Worm (Caenorhabditis elegans) whole organism, L4 larva: ENCODE measurements around the gene ldh-1.

Source experiments
- F26F4.8 ChIP-seq: fragments of 200-800 bp; sonication (Bioruptor generic); conservative IDR thresholded peaks from 2 replicates; pipeline ENCODE4 v1.3.6; 2022; ENCODE audit warnings: missing genetic modification characterization, missing compliant biosample characterization
- F49E8.2 ChIP-seq: sonication (generic microtip); optimal IDR thresholded peaks from 2 replicates; lab custom pipeline; 2016; ENCODE audit warnings: missing compliant biosample characterization, mild to moderate bottlenecking, missing genetic modification characterization, borderline replicate concordance
- R02D3.7 ChIP-seq: fragments of 150-350 bp; sonication (generic microtip); optimal IDR thresholded peaks from 3 replicates; lab custom pipeline; 2014; ENCODE audit warnings: missing biosample characterization, missing genetic modification characterization
- T26A8.4 ChIP-seq: fragments of 200-800 bp; sonication (Bioruptor generic); IDR thresholded peaks from 2 replicates; pipeline ENCODE4 v1.3.6; 2022; ENCODE audit warnings: missing genetic modification characterization, missing compliant biosample characterization
- Y105C5A.15 ChIP-seq: fragments of 200-800 bp; sonication (Bioruptor generic); IDR thresholded peaks from 2 replicates; pipeline ENCODE4 v1.3.6; 2022; ENCODE audit warnings: missing genetic modification characterization, missing compliant biosample characterization
- Y48G9A.11 ChIP-seq: fragments of 200-800 bp; sonication (Bioruptor generic); IDR thresholded peaks from 2 replicates; pipeline ENCODE4 v1.3.6; 2022; ENCODE audit warnings: missing genetic modification reagents, missing genetic modification characterization, missing compliant biosample characterization
- Y5F2A.4 ChIP-seq: fragments of 200-800 bp; sonication (Bioruptor generic); optimal IDR thresholded peaks from 2 replicates; lab custom pipeline; 2018; ENCODE audit warnings: mild to moderate bottlenecking, missing genetic modification characterization, missing compliant biosample characterization
- Y75B8A.6 ChIP-seq: fragments of 200-800 bp; sonication (Bioruptor generic); IDR thresholded peaks from 2 replicates; pipeline ENCODE4 v1.3.6; 2022; ENCODE audit warnings: missing genetic modification reagents, missing genetic modification characterization, missing compliant biosample characterization
- ZK546.5 ChIP-seq, 2 experiments: sonication (generic microtip); optimal IDR thresholded peaks; 2 replicates each; lab custom pipeline; 2017; ENCODE audit warnings: missing biosample characterization in 2 of 2, missing genetic modification characterization in 2 of 2
- aha-1 ChIP-seq: fragments of 150-350 bp; peaks from one replicate; lab custom pipeline; 2014; ENCODE audit warnings: missing biosample characterization, missing genetic modification characterization
- ama-1 ChIP-seq: fragments of 150-350 bp; optimal IDR thresholded peaks from 2 replicates; lab custom pipeline; 2014; ENCODE audit warnings: inconsistent platforms, mixed read lengths
- arid-1 ChIP-seq: fragments of 200-800 bp; sonication (Bioruptor generic); conservative IDR thresholded peaks from 2 replicates; pipeline ENCODE4 v1.3.6; 2022; ENCODE audit warnings: missing genetic modification reagents, missing genetic modification characterization, missing compliant biosample characterization
- attf-4 ChIP-seq: sonication (generic microtip); optimal IDR thresholded peaks from 3 replicates; lab custom pipeline; 2017; ENCODE audit warnings: missing biosample characterization, missing genetic modification characterization
- cey-2 ChIP-seq: sonication (generic microtip); optimal IDR thresholded peaks from 3 replicates; lab custom pipeline; 2017; ENCODE audit warnings: missing genetic modification characterization, mild to moderate bottlenecking, missing compliant biosample characterization, antibody characterized with exemption, borderline replicate concordance; ENCODE audit not compliant: insufficient read depth
- ctbp-1 ChIP-seq: fragments of 200-800 bp; sonication (Bioruptor generic); IDR thresholded peaks from 2 replicates; pipeline ENCODE4 v1.3.6; 2022; ENCODE audit warnings: missing genetic modification reagents, missing genetic modification characterization, missing compliant biosample characterization
- daf-16 ChIP-seq, 3 experiments: sonication (generic microtip); optimal IDR thresholded peaks; 2 replicates each; lab custom pipeline; 2016 to 2017; ENCODE audit warnings: missing genetic modification characterization in 3 of 3, missing genetic modification reagents in 3 of 3, mild to moderate bottlenecking in 2 of 3, missing compliant biosample characterization in 2 of 3, missing biosample characterization in 1 of 3, moderate library complexity in 1 of 3
- daf-19 ChIP-seq: fragments of 200-800 bp; sonication (Bioruptor generic); conservative IDR thresholded peaks from 2 replicates; pipeline ENCODE4 v1.3.6; 2022; ENCODE audit warnings: missing genetic modification characterization, missing compliant biosample characterization
- dmd-8 ChIP-seq: fragments of 200-800 bp; sonication (Bioruptor generic); IDR thresholded peaks from 2 replicates; pipeline ENCODE4 v1.3.6; 2022; ENCODE audit warnings: missing genetic modification characterization, missing compliant biosample characterization
- dmd-9 ChIP-seq: fragments of 200-800 bp; sonication (Bioruptor generic); IDR thresholded peaks from 2 replicates; pipeline ENCODE4 v1.3.6; 2022; ENCODE audit warnings: missing genetic modification reagents, missing genetic modification characterization, missing compliant biosample characterization
- duxl-1 ChIP-seq: sonication (generic microtip); optimal IDR thresholded peaks from 2 replicates; lab custom pipeline; 2016; ENCODE audit warnings: mild to moderate bottlenecking, missing genetic modification characterization, moderate library complexity, missing compliant biosample characterization; ENCODE audit not compliant: poor library complexity
- hlh-11 ChIP-seq: fragments of 200-800 bp; sonication (Bioruptor generic); optimal IDR thresholded peaks from 2 replicates; lab custom pipeline; 2018; ENCODE audit warnings: mild to moderate bottlenecking, missing genetic modification characterization, missing compliant biosample characterization
- hmg-1.1 ChIP-seq: fragments of 200-800 bp; sonication (Bioruptor generic); IDR thresholded peaks from 2 replicates; pipeline ENCODE4 v1.3.6; 2022; ENCODE audit warnings: missing genetic modification reagents, missing genetic modification characterization, missing compliant biosample characterization
- lin-1 ChIP-seq: fragments of 200-800 bp; sonication (Bioruptor generic); IDR thresholded peaks from 2 replicates; pipeline ENCODE4 v1.3.6; 2022; ENCODE audit warnings: missing genetic modification reagents, missing genetic modification characterization, missing compliant biosample characterization
- lin-13 ChIP-seq: fragments of 150-350 bp; optimal IDR thresholded peaks from 2 replicates; lab custom pipeline; 2014; ENCODE audit warnings: missing biosample characterization, missing genetic modification reagents, missing genetic modification characterization
- lin-29 ChIP-seq: fragments of 200-800 bp; sonication (Bioruptor generic); IDR thresholded peaks from 2 replicates; pipeline ENCODE4 v1.3.6; 2022; ENCODE audit warnings: missing genetic modification reagents, missing genetic modification characterization, missing compliant biosample characterization
- lir-3 ChIP-seq: sonication (generic microtip); optimal IDR thresholded peaks from 2 replicates; lab custom pipeline; 2016; ENCODE audit warnings: mild to moderate bottlenecking, missing genetic modification characterization, missing compliant biosample characterization
- lsy-2 ChIP-seq, 2 experiments: fragments of 150-350 bp in 1 of 2; sonication (generic microtip) in 1 of 2; optimal IDR thresholded peaks; 2 replicates each; lab custom pipeline; 2014 to 2017; ENCODE audit warnings: missing biosample characterization in 2 of 2, missing genetic modification characterization in 2 of 2
- madf-9 ChIP-seq: fragments of 200-800 bp; sonication (Bioruptor generic); conservative IDR thresholded peaks from 2 replicates; pipeline ENCODE4 v1.3.6; 2022; ENCODE audit warnings: missing genetic modification reagents, missing genetic modification characterization, missing compliant biosample characterization
- mdl-1 ChIP-seq, 2 experiments: fragments of 150-350 bp in 1 of 2; sonication (generic microtip) in 1 of 2; optimal IDR thresholded peaks; 2 replicates each; lab custom pipeline; 2014 to 2017; ENCODE audit warnings: missing biosample characterization in 2 of 2, missing genetic modification characterization in 2 of 2
- mdt-29 ChIP-seq: fragments of 200-800 bp; sonication (Bioruptor generic); IDR thresholded peaks from 2 replicates; pipeline ENCODE4 v1.3.6; 2022; ENCODE audit warnings: missing genetic modification reagents, missing genetic modification characterization, missing compliant biosample characterization
- mes-2 ChIP-seq: sonication (generic microtip); optimal IDR thresholded peaks from 2 replicates; lab custom pipeline; 2016; ENCODE audit warnings: missing genotype, mild to moderate bottlenecking, missing genetic modification characterization, missing compliant biosample characterization; ENCODE audit not compliant: poor library complexity, severe bottlenecking
- mxl-3 ChIP-seq: fragments of 200-800 bp; sonication (Bioruptor generic); optimal IDR thresholded peaks from 2 replicates; lab custom pipeline; 2018; ENCODE audit warnings: mild to moderate bottlenecking, missing genetic modification characterization, missing compliant biosample characterization
- nhr-11 ChIP-seq: fragments of 150-350 bp; optimal IDR thresholded peaks from 2 replicates; lab custom pipeline; 2014; ENCODE audit warnings: missing biosample characterization, missing genetic modification characterization
- nhr-6 ChIP-seq: fragments of 150-350 bp; optimal IDR thresholded peaks from 2 replicates; lab custom pipeline; 2014; ENCODE audit warnings: missing biosample characterization, missing genetic modification characterization
- nhr-77 ChIP-seq: fragments of 150-350 bp; optimal IDR thresholded peaks from 2 replicates; lab custom pipeline; 2014; ENCODE audit warnings: missing biosample characterization, missing genetic modification characterization
- php-3 ChIP-seq: fragments of 200-800 bp; sonication (Bioruptor generic); IDR thresholded peaks from 2 replicates; pipeline ENCODE4 v1.3.6; 2022; ENCODE audit warnings: missing genetic modification reagents, missing genetic modification characterization, missing compliant biosample characterization
- rbr-2 ChIP-seq: sonication (generic microtip); optimal IDR thresholded peaks from 2 replicates; lab custom pipeline; 2016; ENCODE audit warnings: missing genotype, missing genetic modification characterization, missing compliant biosample characterization
- saeg-2 ChIP-seq: fragments of 200-800 bp; sonication (Bioruptor generic); IDR thresholded peaks from 2 replicates; pipeline ENCODE4 v1.3.6; 2022; ENCODE audit warnings: missing genetic modification reagents, missing genetic modification characterization, missing compliant biosample characterization
- set-16 ChIP-seq: fragments of 200-800 bp; sonication (Bioruptor generic); IDR thresholded peaks from 2 replicates; pipeline ENCODE4 v1.3.6; 2022; ENCODE audit warnings: missing genetic modification reagents, missing genetic modification characterization, missing compliant biosample characterization
- skn-1 ChIP-seq: fragments of 150-350 bp; optimal IDR thresholded peaks from 2 replicates; lab custom pipeline; 2014; ENCODE audit warnings: missing biosample characterization, missing genetic modification characterization
- unc-39 ChIP-seq: sonication (generic microtip); optimal IDR thresholded peaks from 2 replicates; lab custom pipeline; 2017; ENCODE audit warnings: missing biosample characterization, missing genetic modification characterization
- vab-7 ChIP-seq: fragments of 200-800 bp; sonication (Bioruptor generic); IDR thresholded peaks from 2 replicates; pipeline ENCODE4 v1.3.6; 2022; ENCODE audit warnings: missing genetic modification reagents, missing genetic modification characterization, missing compliant biosample characterization
- zag-1 ChIP-seq: fragments of 150-350 bp; optimal IDR thresholded peaks from 2 replicates; lab custom pipeline; 2014; ENCODE audit warnings: missing biosample characterization, missing genetic modification characterization
- zip-11 ChIP-seq: fragments of 200-800 bp; sonication (Bioruptor generic); IDR thresholded peaks from 2 replicates; pipeline ENCODE4 v1.3.6; 2022; ENCODE audit warnings: missing genetic modification characterization, missing compliant biosample characterization
- ztf-11 ChIP-seq: fragments of 150-350 bp; optimal IDR thresholded peaks from 2 replicates; lab custom pipeline; 2014; ENCODE audit warnings: missing biosample characterization, missing genetic modification characterization

The ldh-1 gene

DNA sequence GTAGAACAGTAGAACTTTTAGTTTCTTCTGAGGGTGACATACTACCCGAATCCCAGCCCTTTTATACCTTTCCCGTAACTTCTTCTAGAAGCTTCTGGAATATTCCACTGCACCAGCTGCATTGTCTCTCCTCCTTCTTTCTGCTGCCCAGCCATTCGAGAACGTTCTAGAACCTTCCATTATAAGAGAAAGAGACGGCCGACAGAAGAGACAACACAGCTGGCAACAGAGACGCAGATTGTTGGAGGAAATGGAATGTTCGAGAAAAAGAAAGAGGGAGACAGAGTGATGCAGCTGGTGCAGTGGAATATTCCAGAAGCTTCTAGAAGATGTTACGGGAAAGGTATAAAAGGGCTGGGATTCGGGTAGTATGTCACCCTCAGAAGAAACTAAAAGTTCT lies 35.3 kb downstream of the ldh-1 start, which contains the start of the genes F44E5.4 and F44E5.5 (continued):
- TF ChIP-seq Y5F2A.4 (peak; percentile 89), Y75B8A.6 (peak; percentile 100), F26F4.8 (GFP tag; lab: Robert Waterston, UW) (peak; percentile 83; the same call in 1 of the 2 replicates), duxl-1 (tag; lab: Kevin White, UChicago) (peak; percentile 58), zip-11 (peak; percentile 95), mxl-3 (peak; percentile 87), lsy-2 (tag; optimal IDR thresholded peaks at IDR 0.05; lab: Kevin White, UChicago) (peak; percentile 80 to 82), dmd-9 (peak; percentile 98), saeg-2 (GFP tag; lab: Robert Waterston, UW) (peak; percentile 100), dmd-8 (GFP tag; lab: Robert Waterston, UW) (peak; percentile 91), arid-1 (GFP tag; lab: Robert Waterston, UW) (peak; percentile 98), daf-19 (GFP tag; lab: Robert Waterston, UW) (peak; percentile 100), vab-7 (GFP tag; lab: Robert Waterston, UW) (peak; percentile 98), mes-2 (tag; lab: Kevin White, UChicago) (peak; percentile 75), lin-1 (peak; percentile 99), nhr-6 (tag; lab: Kevin White, UChicago) (peak; percentile 3), ctbp-1 (GFP tag; lab: Robert Waterston, UW) (peak; percentile 100), nhr-11 (tag; lab: Kevin White, UChicago) (peak; percentile 77), hlh-11 (tag; lab: Kevin White, UChicago) (peak; percentile 100), php-3 (GFP tag; lab: Robert Waterston, UW) (peak; percentile 100), T26A8.4 (GFP tag; lab: Robert Waterston, UW) (peak; percentile 99), rbr-2 (tag; lab: Kevin White, UChicago) (peak; percentile 89), Y105C5A.15 (GFP tag; lab: Robert Waterston, UW) (peak; percentile 100), daf-16 (GFP tag; optimal IDR thresholded peaks at IDR 0.05; lab: Kevin White, UChicago) (peak; percentile 39 to 97), daf-16 (tag; optimal IDR thresholded peaks at IDR 0.05; lab: Kevin White, UChicago) (peak; percentile 58), Y48G9A.11 (GFP tag; lab: Robert Waterston, UW) (peak; percentile 95), lin-29 (GFP tag; lab: Robert Waterston, UW) (peak; percentile 100), mdt-29 (GFP tag; lab: Robert Waterston, UW) (peak; percentile 100), mdl-1 (tag; optimal IDR thresholded peaks at IDR 0.05; lab: Kevin White, UChicago) (peak in 1 of 2 experiments; percentile 45)

DNA sequence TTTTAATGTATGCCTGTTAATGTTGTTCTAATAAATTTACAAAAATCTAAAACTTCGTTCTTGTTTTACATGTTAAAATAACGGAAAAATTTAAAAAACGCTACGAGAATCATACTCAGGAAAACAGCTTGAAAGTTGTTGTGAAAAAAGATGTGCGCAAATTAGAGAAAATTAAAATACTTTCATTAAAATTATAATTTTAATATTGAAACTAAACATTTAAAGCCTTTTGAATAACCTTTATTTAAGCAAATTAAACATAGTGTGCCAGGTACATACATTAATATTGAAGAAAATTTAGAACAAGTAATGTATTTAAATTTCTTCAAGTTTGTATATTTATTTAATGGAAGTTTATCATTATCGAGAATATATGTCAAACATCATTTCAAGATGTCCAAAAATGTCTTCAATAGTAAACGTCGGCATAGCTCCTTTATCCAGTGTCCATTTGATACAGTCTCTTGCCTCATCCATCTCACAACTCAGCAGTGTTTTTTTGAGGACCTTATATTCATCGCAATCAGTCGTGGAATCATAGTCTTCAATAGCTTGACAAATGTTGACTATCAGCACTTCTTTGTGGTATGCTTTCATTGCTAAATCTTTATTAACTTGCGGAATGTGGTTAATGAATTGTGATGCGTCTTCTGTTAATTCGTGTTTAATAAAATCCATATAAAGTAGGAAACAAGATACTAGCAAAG lies 38.0 kb downstream of the ldh-1 start:
- TF ChIP-seq ZK546.5 (tag; optimal IDR thresholded peaks at IDR 0.05; lab: Kevin White, UChicago) (no peak), mxl-3 (no peak), zag-1 (no peak), skn-1 (tag; lab: Kevin White, UChicago) (no peak), Y75B8A.6 (peak; percentile 87), dmd-9 (0 out of 2 replicates have a peak, but pooled peaks have one; percentile 24), lin-1 (peak; percentile 43; the same call in 1 of the 2 replicates), F49E8.2 (tag; lab: Kevin White, UChicago) (no peak), ama-1 (lab: Kevin White, UChicago) (peak; percentile 49), ztf-11 (no peak), unc-39 (no peak), nhr-77 (tag; lab: Kevin White, UChicago) (no peak), madf-9 (no peak; the same call in 1 of the 2 replicates), nhr-11 (tag; lab: Kevin White, UChicago) (no peak), daf-16 (GFP tag; optimal IDR thresholded peaks at IDR 0.05; lab: Kevin White, UChicago) (no peak), daf-16 (tag; optimal IDR thresholded peaks at IDR 0.05; lab: Kevin White, UChicago) (peak; percentile 38), set-16 (no peak), attf-4 (tag; lab: Kevin White, UChicago) (no peak), hmg-1.1 (GFP tag; lab: Robert Waterston, UW) (peak; percentile 73), R02D3.7 (tag; lab: Kevin White, UChicago) (no peak), mdl-1 (tag; optimal IDR thresholded peaks at IDR 0.05; lab: Kevin White, UChicago) (no peak), lir-3 (tag; lab: Kevin White, UChicago) (no peak), ctbp-1 (GFP tag; lab: Robert Waterston, UW) (peak; percentile 94), aha-1 (peak; percentile 83), cey-2 (tag; lab: Kevin White, UChicago) (no peak), mes-2 (tag; lab: Kevin White, UChicago) (no peak), lin-13 (GFP tag; lab: Kevin White, UChicago) (no peak), saeg-2 (GFP tag; lab: Robert Waterston, UW) (0 out of 2 replicates have a peak, but pooled peaks have one; percentile 25), nhr-6 (tag; lab: Kevin White, UChicago) (peak; percentile 34), arid-1 (GFP tag; lab: Robert Waterston, UW) (peak; percentile 68)
